Worm (Caenorhabditis elegans) whole organism, L3 larva: Measurements from ENCODE around the gene rep-1.
A peak's percentile ranks its signal among the peaks of the same experiment; 100 is the strongest.

Source experiments
- R02D3.7 ChIP-seq: fragments of 150-350 bp; optimal IDR thresholded peaks from 2 replicates; lab custom pipeline; 2014; ENCODE audit warnings: missing biosample characterization, missing genetic modification characterization
- ZK546.5 ChIP-seq: sonication (generic microtip); optimal IDR thresholded peaks from 2 replicates; lab custom pipeline; 2017; ENCODE audit warnings: missing biosample characterization, missing genetic modification characterization
- aly-2 ChIP-seq: fragments of 150-350 bp; optimal IDR thresholded peaks from 2 replicates; lab custom pipeline; 2014; ENCODE audit warnings: missing biosample characterization, missing genetic modification characterization
- ama-1 ChIP-seq: fragments of 150-350 bp; optimal IDR thresholded peaks from 2 replicates; lab custom pipeline; 2018
- ceh-16 ChIP-seq: sonication (generic microtip); optimal IDR thresholded peaks from 2 replicates; lab custom pipeline; 2017; ENCODE audit warnings: missing biosample characterization, missing genetic modification characterization
- ceh-28 ChIP-seq: fragments of 150-350 bp; optimal IDR thresholded peaks from 2 replicates; lab custom pipeline; 2014; ENCODE audit warnings: missing biosample characterization, missing genetic modification reagents, missing genetic modification characterization
- ceh-82 ChIP-seq: fragments of 150-350 bp; optimal IDR thresholded peaks from 2 replicates; lab custom pipeline; 2014; ENCODE audit warnings: missing biosample characterization, missing genetic modification characterization
- ceh-9 ChIP-seq: sonication (generic microtip); optimal IDR thresholded peaks from 2 replicates; lab custom pipeline; 2018; ENCODE audit warnings: missing biosample characterization, missing genetic modification characterization
- daf-12 ChIP-seq: fragments of 150-350 bp; optimal IDR thresholded peaks from 2 replicates; lab custom pipeline; 2014; ENCODE audit warnings: missing biosample characterization, missing genetic modification reagents, missing genetic modification characterization
- egl-27 ChIP-seq: sonication (generic microtip); optimal IDR thresholded peaks from 4 replicates; lab custom pipeline; 2017; ENCODE audit warnings: missing biosample characterization, missing genetic modification reagents, missing genetic modification characterization
- egl-5 ChIP-seq: fragments of 150-350 bp; optimal IDR thresholded peaks from 2 replicates; lab custom pipeline; 2017; ENCODE audit warnings: missing biosample characterization, missing genetic modification reagents, missing genetic modification characterization, inconsistent platforms
- elt-1 ChIP-seq: fragments of 150-350 bp; optimal IDR thresholded peaks from 2 replicates; lab custom pipeline; 2014; ENCODE audit warnings: missing biosample characterization, missing genetic modification characterization
- elt-2 ChIP-seq: sonication (generic microtip); optimal IDR thresholded peaks from 2 replicates; lab custom pipeline; 2016; ENCODE audit warnings: missing genetic modification reagents, mild to moderate bottlenecking, missing genetic modification characterization, missing compliant biosample characterization
- elt-3 ChIP-seq, 3 experiments: fragments of 150-350 bp in 1 of 3; sonication (generic microtip) in 2 of 3; optimal IDR thresholded peaks; 2 replicates in 2 of 3; 4 replicates in 1 of 3; lab custom pipeline; 2014 to 2017; ENCODE audit warnings: missing biosample characterization in 3 of 3, missing genetic modification characterization in 3 of 3
- eor-1 ChIP-seq, 2 experiments: fragments of 150-350 bp; optimal IDR thresholded peaks; 2 replicates each; lab custom pipeline; 2014 to 2018; ENCODE audit warnings: missing biosample characterization in 2 of 2, missing genetic modification characterization in 2 of 2
- fkh-10 ChIP-seq: sonication (generic microtip); optimal IDR thresholded peaks from 2 replicates; lab custom pipeline; 2017; ENCODE audit warnings: missing biosample characterization, missing genetic modification reagents, missing genetic modification characterization
- fkh-2 ChIP-seq: fragments of 150-350 bp; optimal IDR thresholded peaks from 2 replicates; lab custom pipeline; 2014; ENCODE audit warnings: missing biosample characterization, missing genetic modification reagents, missing genetic modification characterization
- fos-1 ChIP-seq: fragments of 150-350 bp; optimal IDR thresholded peaks from 2 replicates; lab custom pipeline; 2014; ENCODE audit warnings: missing biosample characterization, missing genetic modification characterization
- hmg-11 ChIP-seq: sonication (generic microtip); optimal IDR thresholded peaks from 2 replicates; lab custom pipeline; 2016; ENCODE audit warnings: missing genetic modification characterization, missing compliant biosample characterization
- jun-1 ChIP-seq: fragments of 150-350 bp; optimal IDR thresholded peaks from 2 replicates; lab custom pipeline; 2014; ENCODE audit warnings: missing biosample characterization, missing genetic modification reagents, missing genetic modification characterization
- lin-15B ChIP-seq: fragments of 150-350 bp; optimal IDR thresholded peaks from 2 replicates; lab custom pipeline; 2014; ENCODE audit warnings: missing biosample characterization, missing genetic modification characterization
- lin-39 ChIP-seq: fragments of 150-350 bp; optimal IDR thresholded peaks from 2 replicates; lab custom pipeline; 2018; ENCODE audit warnings: missing biosample characterization, missing genetic modification reagents, missing genetic modification characterization
- lsy-12 ChIP-seq: sonication (generic microtip); optimal IDR thresholded peaks from 2 replicates; lab custom pipeline; 2016; ENCODE audit warnings: mild to moderate bottlenecking, missing genetic modification characterization, missing compliant biosample characterization
- mdl-1 ChIP-seq: fragments of 150-350 bp; optimal IDR thresholded peaks from 2 replicates; lab custom pipeline; 2014; ENCODE audit warnings: missing biosample characterization, missing genetic modification characterization
- mml-1 ChIP-seq: fragments of 150-350 bp; sonication (generic microtip); optimal IDR thresholded peaks from 3 replicates; lab custom pipeline; 2014; ENCODE audit warnings: missing biosample characterization, missing genetic modification characterization
- nfya-1 ChIP-seq: sonication (generic microtip); optimal IDR thresholded peaks from 2 replicates; lab custom pipeline; 2017; ENCODE audit warnings: missing genetic modification characterization, mild to moderate bottlenecking, missing compliant biosample characterization, antibody characterized with exemption, moderate library complexity; ENCODE audit not compliant: insufficient read depth
- nhr-11 ChIP-seq: fragments of 150-350 bp; optimal IDR thresholded peaks from 2 replicates; lab custom pipeline; 2014; ENCODE audit warnings: missing biosample characterization, missing genetic modification characterization
- nhr-12 ChIP-seq: fragments of 150-350 bp; optimal IDR thresholded peaks from 2 replicates; lab custom pipeline; 2014; ENCODE audit warnings: missing biosample characterization, missing genetic modification characterization
- nhr-23 ChIP-seq: fragments of 150-350 bp; optimal IDR thresholded peaks from 2 replicates; lab custom pipeline; 2014; ENCODE audit warnings: missing biosample characterization, missing genetic modification reagents, missing genetic modification characterization
- nhr-237 ChIP-seq: fragments of 150-350 bp; optimal IDR thresholded peaks from 2 replicates; lab custom pipeline; 2014; ENCODE audit warnings: missing biosample characterization, missing genetic modification characterization
- nhr-25 ChIP-seq: sonication (generic microtip); optimal IDR thresholded peaks from 2 replicates; lab custom pipeline; 2017; ENCODE audit warnings: missing biosample characterization, missing genetic modification characterization
- nhr-28 ChIP-seq: fragments of 150-350 bp; optimal IDR thresholded peaks from 2 replicates; lab custom pipeline; 2014; ENCODE audit warnings: missing biosample characterization, missing genetic modification characterization
- nhr-43 ChIP-seq: sonication (generic microtip); optimal IDR thresholded peaks from 2 replicates; lab custom pipeline; 2016; ENCODE audit warnings: mild to moderate bottlenecking, missing genetic modification characterization, missing compliant biosample characterization; ENCODE audit not compliant: poor library complexity, severe bottlenecking
- nhr-67 ChIP-seq: fragments of 150-350 bp; optimal IDR thresholded peaks from 2 replicates; lab custom pipeline; 2014; ENCODE audit warnings: missing biosample characterization, missing genetic modification characterization
- nhr-76 ChIP-seq: fragments of 150-350 bp; sonication (generic microtip); optimal IDR thresholded peaks from 5 replicates; lab custom pipeline; 2014; ENCODE audit warnings: missing biosample characterization, missing genetic modification characterization
- nhr-77 ChIP-seq: fragments of 150-350 bp; optimal IDR thresholded peaks from 2 replicates; lab custom pipeline; 2014; ENCODE audit warnings: missing biosample characterization, missing genetic modification characterization
- pha-4 ChIP-seq: fragments of 150-350 bp; optimal IDR thresholded peaks from 2 replicates; lab custom pipeline; 2014; ENCODE audit warnings: missing biosample characterization, missing genetic modification reagents, missing genetic modification characterization
- pqm-1 ChIP-seq: fragments of 150-350 bp; optimal IDR thresholded peaks from 2 replicates; lab custom pipeline; 2017; ENCODE audit warnings: missing biosample characterization, missing genetic modification characterization, inconsistent platforms
- sea-2 ChIP-seq: fragments of 150-350 bp; sonication (generic microtip); optimal IDR thresholded peaks from 4 replicates; lab custom pipeline; 2014; ENCODE audit warnings: missing biosample characterization, missing genetic modification reagents, missing genetic modification characterization
- skn-1 ChIP-seq: fragments of 150-350 bp; optimal IDR thresholded peaks from 2 replicates; lab custom pipeline; 2014; ENCODE audit warnings: missing biosample characterization, missing genetic modification characterization
- tbx-2 ChIP-seq: sonication (generic microtip); optimal IDR thresholded peaks from 2 replicates; lab custom pipeline; 2016; ENCODE audit warnings: mild to moderate bottlenecking, missing genetic modification characterization, missing compliant biosample characterization
- unc-39 ChIP-seq: sonication (generic microtip); optimal IDR thresholded peaks from 4 replicates; lab custom pipeline; 2017; ENCODE audit warnings: missing biosample characterization, missing genetic modification characterization
- unc-62 ChIP-seq: fragments of 150-350 bp; sonication (generic microtip); optimal IDR thresholded peaks from 4 replicates; lab custom pipeline; 2014; ENCODE audit warnings: missing biosample characterization, missing genetic modification reagents, missing genetic modification characterization
- zag-1 ChIP-seq: fragments of 150-350 bp; optimal IDR thresholded peaks from 2 replicates; lab custom pipeline; 2014; ENCODE audit warnings: missing biosample characterization, missing genetic modification characterization
- ztf-4 ChIP-seq: fragments of 150-350 bp; optimal IDR thresholded peaks from 2 replicates; lab custom pipeline; 2014; ENCODE audit warnings: missing biosample characterization, missing genetic modification characterization

The rep-1 gene

ce11 chrIII:1554347-1554746 is 15.8 kb upstream of the rep-1 start, which contains the start of gene ddx-35:
TSS of gene ddx-35 (minus strand) at chrIII:1554447.
- TF ChIP-seq elt-2 (tag; lab: Kevin White, UChicago) (no peak), fkh-2 (tag; lab: Kevin White, UChicago) (no peak), nhr-76 (tag; lab: Kevin White, UChicago) (no peak), ceh-9 (tag; lab: Kevin White, UChicago) (no peak), lin-15B (tag; lab: Kevin White, UChicago) (no peak), ztf-4 (tag; lab: Kevin White, UChicago) (no peak), eor-1 (tag; optimal IDR thresholded peaks at IDR 0.05; lab: Kevin White, UChicago) (no peak), aly-2 (tag; lab: Kevin White, UChicago) (no peak), zag-1 (tag; lab: Kevin White, UChicago) (no peak)

- TF ChIP-seq ztf-4 (tag; lab: Kevin White, UChicago) (no peak), nhr-23 (peak; percentile 39), ceh-16 (no peak), ceh-9 (tag; lab: Kevin White, UChicago) (no peak), nhr-43 (tag; lab: Kevin White, UChicago) (no peak), elt-1 (tag; lab: Kevin White, UChicago) (no peak), eor-1 (tag; optimal IDR thresholded peaks at IDR 0.05; lab: Kevin White, UChicago) (no peak), zag-1 (tag; lab: Kevin White, UChicago) (no peak), unc-62 (GFP tag; lab: Kevin White, UChicago) (no peak), nhr-237 (tag; lab: Kevin White, UChicago) (no peak), sea-2 (no peak), pqm-1 (no peak), skn-1 (no peak), nhr-11 (tag; lab: Kevin White, UChicago) (no peak), aly-2 (tag; lab: Kevin White, UChicago) (no peak), fos-1 (tag; lab: Kevin White, UChicago) (no peak), nhr-12 (no peak), mml-1 (tag; lab: Kevin White, UChicago) (no peak), lsy-12 (no peak), ama-1 (lab: Kevin White, UChicago) (no peak), egl-5 (tag; lab: Kevin White, UChicago) (peak; percentile 45), fkh-10 (GFP tag; lab: Kevin White, UChicago) (no peak), unc-39 (no peak), nhr-25 (tag; lab: Kevin White, UChicago) (no peak), elt-2 (tag; lab: Kevin White, UChicago) (no peak), ceh-82 (tag; lab: Kevin White, UChicago) (no peak), fkh-2 (tag; lab: Kevin White, UChicago) (no peak), nhr-28 (no peak), nhr-67 (no peak), egl-27 (tag; lab: Kevin White, UChicago) (no peak), tbx-2 (tag; lab: Kevin White, UChicago) (no peak), daf-12 (tag; lab: Kevin White, UChicago) (no peak), ceh-28 (tag; lab: Kevin White, UChicago) (no peak), ZK546.5 (tag; lab: Kevin White, UChicago) (no peak), pha-4 (tag; lab: Kevin White, UChicago) (peak; percentile 74), R02D3.7 (no peak), elt-3 (tag; optimal IDR thresholded peaks at IDR 0.05; lab: Kevin White, UChicago) (no peak), nhr-76 (tag; lab: Kevin White, UChicago) (no peak), nfya-1 (tag; lab: Kevin White, UChicago) (peak; percentile 61), nhr-77 (tag; lab: Kevin White, UChicago) (no peak), lin-15B (tag; lab: Kevin White, UChicago) (peak; percentile 54), jun-1 (tag; lab: Kevin White, UChicago) (no peak), lin-39 (tag; lab: Kevin White, UChicago) (no peak), hmg-11 (tag; lab: Kevin White, UChicago) (peak; percentile 49), mdl-1 (tag; lab: Kevin White, UChicago) (no peak)
These were observed 11.5 kb upstream of the rep-1 start, which contains the start of the genes eelo-1 and Y67D2.2 for ce11 chrIII:1558441-1559159. TSS of gene eelo-1 (minus strand) at chrIII:1558529. TSS of gene Y67D2.2 (plus strand) at chrIII:1558800.
